Worm (Caenorhabditis elegans) whole organism, late embryonic: ENCODE results near the gene T22G5.3.

Experiments used
- K09A11.1 ChIP-seq: sonication (generic microtip); optimal IDR thresholded peaks from 2 replicates; lab custom pipeline; 2017; ENCODE audit warnings: antibody characterized with exemption, mild to moderate bottlenecking, missing genetic modification characterization, missing compliant biosample characterization; ENCODE audit not compliant: insufficient read depth
- Y22D7AL.16 ChIP-seq: sonication (generic microtip); optimal IDR thresholded peaks from 2 replicates; lab custom pipeline; 2016; ENCODE audit warnings: missing genetic modification characterization, missing compliant biosample characterization
- ama-1 ChIP-seq: fragments of 150-350 bp; optimal IDR thresholded peaks from 2 replicates; lab custom pipeline; 2014
- ceh-30 ChIP-seq: fragments of 150-350 bp; optimal IDR thresholded peaks from 2 replicates; lab custom pipeline; 2014; ENCODE audit warnings: missing biosample characterization, missing genetic modification characterization
- elt-2 ChIP-seq: sonication (generic microtip); optimal IDR thresholded peaks from 2 replicates; lab custom pipeline; 2016; ENCODE audit warnings: missing genetic modification reagents, missing genetic modification characterization, missing compliant biosample characterization
- fkh-10 ChIP-seq: fragments of 150-350 bp; optimal IDR thresholded peaks from 2 replicates; lab custom pipeline; 2014; ENCODE audit warnings: missing biosample characterization, missing genetic modification reagents, missing genetic modification characterization
- hlh-15 ChIP-seq: sonication (generic microtip); optimal IDR thresholded peaks from 2 replicates; lab custom pipeline; 2016; ENCODE audit warnings: missing genetic modification characterization, missing compliant biosample characterization
- hlh-6 ChIP-seq: sonication (generic microtip); optimal IDR thresholded peaks from 2 replicates; lab custom pipeline; 2016; ENCODE audit warnings: missing genotype, missing genetic modification characterization, missing compliant biosample characterization
- lim-6 ChIP-seq: sonication (generic microtip); optimal IDR thresholded peaks from 2 replicates; lab custom pipeline; 2016; ENCODE audit warnings: missing genetic modification characterization, missing compliant biosample characterization
- pat-9 ChIP-seq: fragments of 200-800 bp; sonication (Bioruptor generic); optimal IDR thresholded peaks from 2 replicates; lab custom pipeline; 2018; ENCODE audit warnings: mild to moderate bottlenecking, missing genetic modification characterization, moderate library complexity, missing compliant biosample characterization
- sox-4 ChIP-seq: sonication (generic microtip); optimal IDR thresholded peaks from 2 replicates; lab custom pipeline; 2017; ENCODE audit warnings: mild to moderate bottlenecking, missing genetic modification characterization, inconsistent platforms, missing compliant biosample characterization
- unc-3 ChIP-seq, 2 experiments: fragments of 200-800 bp in 1 of 2; sonication (Bioruptor generic) in 1 of 2; sonication (generic microtip) in 1 of 2; conservative IDR thresholded peaks in 1 of 2; optimal IDR thresholded peaks in 1 of 2; 2 replicates each; pipeline versions ENCODE4 v1.3.6 to Lab custom; 2016 to 2022; ENCODE audit warnings: missing compliant biosample characterization in 2 of 2, missing genetic modification characterization in 2 of 2, missing genetic modification reagents in 1 of 2
- ztf-16 ChIP-seq: sonication (generic microtip); optimal IDR thresholded peaks from 2 replicates; lab custom pipeline; 2017; ENCODE audit warnings: missing genetic modification characterization, missing compliant biosample characterization

DNA sequence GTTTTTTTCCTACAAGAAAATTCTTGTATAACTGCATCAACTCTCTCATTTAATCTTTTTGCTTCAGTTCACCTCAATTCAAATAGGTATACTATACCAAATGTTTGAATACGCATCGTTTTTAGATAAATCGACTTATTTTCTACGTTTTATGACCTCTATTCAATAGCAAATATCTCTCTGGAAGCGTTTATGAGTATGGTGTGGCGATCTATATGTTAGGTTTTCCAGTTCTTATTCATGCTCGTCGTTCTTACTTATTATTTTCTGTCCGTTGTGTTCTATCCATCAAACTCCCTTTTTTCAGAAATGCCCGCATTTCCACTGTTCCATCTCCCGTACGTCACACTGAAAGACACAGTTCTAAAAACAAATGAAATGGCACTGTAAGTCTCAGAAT lies at the start of gene T22G5.3:
- TF ChIP-seq fkh-10 (GFP tag; lab: Kevin White, UChicago) = no peak
- no peak for TF ChIP-seq lim-6 (tag; lab: Kevin White, UChicago)
- no peak for TF ChIP-seq pat-9 (tag; lab: Kevin White, UChicago)
- TF ChIP-seq elt-2 (tag; lab: Kevin White, UChicago) = no peak
- no peak for TF ChIP-seq ama-1 (lab: Kevin White, UChicago)
- TF ChIP-seq ztf-16 = no peak
- no peak for TF ChIP-seq Y22D7AL.16 (tag; lab: Kevin White, UChicago)
- no peak for TF ChIP-seq unc-3 (GFP tag; conservative IDR thresholded peaks at IDR 0.05; lab: Robert Waterston, UW)
- TF ChIP-seq unc-3 (tag; optimal IDR thresholded peaks at IDR 0.05; lab: Kevin White, UChicago) = no peak
- no peak for TF ChIP-seq sox-4 (tag; lab: Kevin White, UChicago)
- TF ChIP-seq K09A11.1 (tag; lab: Kevin White, UChicago) = no peak
- TF ChIP-seq hlh-6 (tag; lab: Kevin White, UChicago) = no peak
- TF ChIP-seq hlh-15 (tag; lab: Kevin White, UChicago) = no peak
- no peak for TF ChIP-seq ceh-30
